Worm (Caenorhabditis elegans) whole organism, mixed stage, embryonic: ENCODE results near the gene Y48E1C.4.

Experiments
- M03D4.4 ChIP-seq: sonication (generic microtip); optimal IDR thresholded peaks from 2 replicates; lab custom pipeline; 2017; ENCODE audit warnings: mild to moderate bottlenecking, missing genetic modification characterization, missing compliant biosample characterization
- bed-3 ChIP-seq: fragments of 200-800 bp; sonication (Bioruptor generic); optimal IDR thresholded peaks from 3 replicates; lab custom pipeline; 2018; ENCODE audit warnings: mild to moderate bottlenecking, missing genetic modification characterization, moderate library complexity, missing compliant biosample characterization
- blmp-1 ChIP-seq: fragments of 150-350 bp; optimal IDR thresholded peaks from 2 replicates; lab custom pipeline; 2014; ENCODE audit warnings: missing biosample characterization, missing genetic modification characterization
- ceh-39 ChIP-seq: fragments of 150-350 bp; optimal IDR thresholded peaks from 2 replicates; lab custom pipeline; 2014; ENCODE audit warnings: missing biosample characterization, missing genetic modification characterization
- ceh-43 ChIP-seq: fragments of 200-800 bp; sonication (Bioruptor generic); optimal IDR thresholded peaks from 2 replicates; lab custom pipeline; 2018; ENCODE audit warnings: mild to moderate bottlenecking, missing genetic modification characterization, moderate library complexity, missing compliant biosample characterization
- cnd-1 ChIP-seq: fragments of 200-800 bp; sonication (Bioruptor generic); optimal IDR thresholded peaks from 2 replicates; lab custom pipeline; 2018; ENCODE audit warnings: mild to moderate bottlenecking, missing genetic modification characterization, missing compliant biosample characterization
- drap-1 ChIP-seq: fragments of 200-800 bp; sonication (Bioruptor generic); optimal IDR thresholded peaks from 3 replicates; lab custom pipeline; 2018; ENCODE audit warnings: mild to moderate bottlenecking, missing genetic modification characterization, missing compliant biosample characterization
- elt-1 ChIP-seq: sonication (generic microtip); optimal IDR thresholded peaks from 2 replicates; lab custom pipeline; 2017; ENCODE audit warnings: missing genetic modification characterization, mild to moderate bottlenecking, missing compliant biosample characterization, antibody characterized with exemption, moderate library complexity, borderline replicate concordance; ENCODE audit not compliant: insufficient read depth
- flh-1 ChIP-seq: fragments of 200-800 bp; sonication (Bioruptor generic); optimal IDR thresholded peaks from 2 replicates; lab custom pipeline; 2018; ENCODE audit warnings: mild to moderate bottlenecking, missing genetic modification characterization, moderate library complexity, missing compliant biosample characterization
- ham-2 ChIP-seq: fragments of 200-800 bp; sonication (Bioruptor generic); optimal IDR thresholded peaks from 2 replicates; lab custom pipeline; 2018; ENCODE audit warnings: mild to moderate bottlenecking, missing genetic modification characterization, missing compliant biosample characterization
- hlh-1 ChIP-seq: fragments of 150-350 bp; optimal IDR thresholded peaks from 2 replicates; lab custom pipeline; 2014; ENCODE audit warnings: missing biosample characterization, missing genetic modification reagents, missing genetic modification characterization
- lin-13 ChIP-seq: fragments of 150-350 bp; optimal IDR thresholded peaks from 2 replicates; lab custom pipeline; 2014; ENCODE audit warnings: missing biosample characterization, missing genetic modification characterization
- lin-32 ChIP-seq: fragments of 200-800 bp; sonication (Bioruptor generic); optimal IDR thresholded peaks from 2 replicates; lab custom pipeline; 2018; ENCODE audit warnings: mild to moderate bottlenecking, missing genetic modification characterization, missing compliant biosample characterization
- lsy-2 ChIP-seq: fragments of 150-350 bp; optimal IDR thresholded peaks from 2 replicates; lab custom pipeline; 2014; ENCODE audit warnings: missing biosample characterization, missing genetic modification characterization
- mab-5 ChIP-seq: fragments of 150-350 bp; optimal IDR thresholded peaks from 2 replicates; lab custom pipeline; 2014; ENCODE audit warnings: missing biosample characterization, missing genetic modification characterization
- mep-1 ChIP-seq: fragments of 150-350 bp; optimal IDR thresholded peaks from 2 replicates; lab custom pipeline; 2017; ENCODE audit warnings: missing biosample characterization, missing genetic modification reagents, missing genetic modification characterization, inconsistent platforms
- mls-2 ChIP-seq: sonication (generic microtip); optimal IDR thresholded peaks from 2 replicates; lab custom pipeline; 2016; ENCODE audit warnings: mild to moderate bottlenecking, missing genetic modification characterization, moderate library complexity, missing compliant biosample characterization
- nhr-12 ChIP-seq: fragments of 150-350 bp; optimal IDR thresholded peaks from 2 replicates; lab custom pipeline; 2014; ENCODE audit warnings: missing biosample characterization, missing genetic modification characterization
- nhr-28 ChIP-seq: fragments of 150-350 bp; optimal IDR thresholded peaks from 2 replicates; lab custom pipeline; 2014; ENCODE audit warnings: missing biosample characterization, missing genetic modification characterization
- nhr-76 ChIP-seq: sonication (generic microtip); optimal IDR thresholded peaks from 2 replicates; lab custom pipeline; 2017; ENCODE audit warnings: missing biosample characterization, missing genetic modification characterization
- sem-2 ChIP-seq: fragments of 200-800 bp; sonication (Bioruptor generic); optimal IDR thresholded peaks from 2 replicates; lab custom pipeline; 2018; ENCODE audit warnings: mild to moderate bottlenecking, missing genetic modification characterization, missing compliant biosample characterization
- snpc-4 ChIP-seq: fragments of 150-350 bp; optimal IDR thresholded peaks from 2 replicates; lab custom pipeline; 2014; ENCODE audit warnings: missing biosample characterization, missing genetic modification characterization
- sptf-1 ChIP-seq: sonication (generic microtip); optimal IDR thresholded peaks from 2 replicates; lab custom pipeline; 2017; ENCODE audit warnings: mild to moderate bottlenecking, missing genetic modification characterization, moderate library complexity, missing compliant biosample characterization
- tbx-8 ChIP-seq: fragments of 200-800 bp; sonication (Bioruptor generic); optimal IDR thresholded peaks from 2 replicates; lab custom pipeline; 2018; ENCODE audit warnings: mild to moderate bottlenecking, missing genetic modification characterization, moderate library complexity, missing compliant biosample characterization
- unc-120 ChIP-seq: sonication (generic microtip); optimal IDR thresholded peaks from 2 replicates; lab custom pipeline; 2017; ENCODE audit warnings: missing genetic modification characterization, missing compliant biosample characterization; ENCODE audit not compliant: poor library complexity, severe bottlenecking
- unc-39 ChIP-seq: fragments of 150-350 bp; optimal IDR thresholded peaks from 2 replicates; lab custom pipeline; 2014; ENCODE audit warnings: missing biosample characterization, missing genetic modification characterization
- unc-62 ChIP-seq: fragments of 150-350 bp; optimal IDR thresholded peaks from 2 replicates; lab custom pipeline; 2014; ENCODE audit warnings: missing biosample characterization, missing genetic modification reagents, missing genetic modification characterization
- zip-8 ChIP-seq: fragments of 150-350 bp; optimal IDR thresholded peaks from 2 replicates; lab custom pipeline; 2014; ENCODE audit warnings: missing biosample characterization, missing genetic modification characterization
- ztf-11 ChIP-seq: fragments of 150-350 bp; optimal IDR thresholded peaks from 2 replicates; lab custom pipeline; 2014; ENCODE audit warnings: missing biosample characterization, missing genetic modification characterization

Gene Y48E1C.4

DNA sequence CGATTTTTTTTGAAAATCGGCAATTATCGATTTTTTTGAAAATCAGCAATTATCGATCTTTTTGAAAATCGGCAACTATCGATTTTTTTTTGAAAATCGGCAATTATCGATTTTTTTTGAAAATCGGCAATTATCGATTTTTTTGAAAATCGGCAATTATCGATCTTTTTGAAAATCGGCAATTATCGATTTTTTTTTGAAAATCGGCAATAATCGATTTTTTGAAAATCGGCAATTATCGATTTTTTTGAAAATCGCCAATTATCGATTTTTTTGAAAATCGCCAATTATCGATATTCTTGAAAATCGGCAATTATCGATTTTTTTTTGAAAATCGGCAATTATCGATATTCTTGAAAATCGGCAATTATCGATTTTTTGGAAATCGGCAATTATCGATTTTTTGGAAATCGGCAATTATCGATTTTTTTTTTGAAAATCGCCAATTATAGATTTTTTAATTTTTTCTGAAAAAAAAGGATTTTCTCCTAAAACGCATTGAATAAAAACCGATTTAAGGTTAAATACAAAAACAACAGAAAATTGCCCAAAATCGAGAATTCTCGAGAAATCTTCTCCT is 19.1 kb downstream of the Y48E1C.4 start:
- TF ChIP-seq mab-5 (tag; lab: Kevin White, UChicago) (no peak), mep-1 (no peak), lsy-2 (tag; lab: Kevin White, UChicago) (no peak), lin-13 (no peak), unc-120 (tag; lab: Kevin White, UChicago) (no peak), ceh-43 (GFP tag; lab: Kevin White, UChicago) (peak; percentile 86), drap-1 (GFP tag; lab: Kevin White, UChicago) (no peak), sem-2 (GFP tag; lab: Kevin White, UChicago) (no peak), ham-2 (GFP tag; lab: Kevin White, UChicago) (no peak)

DNA sequence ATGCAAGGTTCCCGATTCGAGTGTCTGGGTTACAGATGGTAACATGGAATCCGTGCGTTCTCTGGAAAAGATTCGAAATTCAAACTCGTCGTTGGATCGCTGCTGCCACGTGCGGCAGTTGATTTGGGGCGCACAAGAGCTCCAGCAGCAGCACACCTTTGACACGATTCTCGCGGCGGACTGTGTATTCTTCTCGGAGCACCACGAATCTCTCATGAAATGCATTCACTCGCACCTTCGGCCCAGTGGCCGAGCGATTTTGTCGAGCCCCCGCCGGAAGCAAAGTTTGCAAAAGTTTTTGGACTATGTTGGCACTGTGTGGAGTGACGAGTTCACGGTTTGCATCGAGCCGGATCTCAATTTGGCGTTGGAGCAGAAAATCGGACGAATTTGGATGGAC is 20.1 kb downstream of the Y48E1C.4 start:
- no peak for TF ChIP-seq snpc-4
- TF ChIP-seq blmp-1 (tag; lab: Kevin White, UChicago), result no peak
- no peak for TF ChIP-seq nhr-12 (tag; lab: Kevin White, UChicago)
- no peak for TF ChIP-seq hlh-1 (tag; lab: Kevin White, UChicago)
- TF ChIP-seq nhr-76, result no peak
- TF ChIP-seq lsy-2 (tag; lab: Kevin White, UChicago), result no peak
- no peak for TF ChIP-seq mls-2 (tag; lab: Kevin White, UChicago)
- TF ChIP-seq lin-13, result no peak

DNA sequence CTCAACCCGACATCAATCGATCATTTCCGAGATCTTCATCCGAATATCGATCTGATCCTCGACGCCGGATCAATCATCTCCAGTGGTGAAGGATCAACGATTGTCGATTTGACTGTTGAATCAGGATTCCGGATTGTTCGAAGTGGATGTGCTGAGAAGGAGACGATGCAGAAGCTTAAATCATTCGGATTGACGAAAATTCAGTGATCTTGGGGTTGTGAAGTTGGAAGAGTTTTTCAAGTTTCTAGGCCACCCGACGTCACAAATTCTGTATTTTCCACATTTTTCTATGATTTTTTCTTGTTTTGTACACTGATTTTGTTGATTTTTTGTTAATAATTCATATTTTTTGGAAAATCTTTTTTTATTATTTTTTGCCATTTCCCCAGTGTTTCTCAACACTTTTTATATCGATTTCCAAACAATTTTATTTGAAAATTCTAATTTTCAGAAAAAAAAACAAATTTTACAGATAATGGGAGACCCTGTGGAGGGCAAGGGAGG is 22.0 kb downstream of the Y48E1C.4 start, which contains the start of gene Y48E1C.1:
Gene Y48E1C.1 (plus strand): TSS at position 454 of the 504 bp plus-strand sequence.
- TF ChIP-seq drap-1 (GFP tag; lab: Kevin White, UChicago) (no peak), unc-120 (tag; lab: Kevin White, UChicago) (no peak), ham-2 (GFP tag; lab: Kevin White, UChicago) (no peak), lsy-2 (tag; lab: Kevin White, UChicago) (no peak), lin-13 (no peak), bed-3 (GFP tag; lab: Kevin White, UChicago) (no peak), nhr-76 (no peak), nhr-28 (no peak), ztf-11 (tag; lab: Kevin White, UChicago) (no peak), lin-32 (GFP tag; lab: Kevin White, UChicago) (no peak), mab-5 (tag; lab: Kevin White, UChicago) (no peak), tbx-8 (GFP tag; lab: Kevin White, UChicago) (no peak), hlh-1 (tag; lab: Kevin White, UChicago) (no peak), blmp-1 (tag; lab: Kevin White, UChicago) (no peak), flh-1 (GFP tag; lab: Kevin White, UChicago) (no peak), zip-8 (no peak), nhr-12 (tag; lab: Kevin White, UChicago) (no peak)

DNA sequence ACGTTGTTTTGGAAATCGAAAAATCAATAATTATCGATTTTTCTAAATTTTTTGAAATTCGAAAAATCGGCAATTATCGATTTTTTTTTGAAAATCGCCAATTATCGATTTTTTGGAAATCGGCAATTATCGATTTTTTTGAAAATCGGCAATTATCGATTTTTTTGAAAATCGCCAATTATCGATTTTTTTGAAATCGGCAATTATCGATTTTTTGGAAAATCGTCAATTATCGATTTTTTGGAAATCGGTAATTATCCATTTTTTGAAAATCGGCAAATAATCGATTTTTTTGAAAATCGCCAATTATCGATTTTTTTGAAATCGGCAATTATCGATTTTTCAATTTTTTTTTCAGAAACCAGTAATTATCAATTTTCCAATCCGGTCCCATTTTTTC is 22.5 kb downstream of the Y48E1C.4 start:
- TF ChIP-seq lin-32 (GFP tag; lab: Kevin White, UChicago), result no peak
- peak; percentile 90 for TF ChIP-seq ceh-43 (GFP tag; lab: Kevin White, UChicago)
- TF ChIP-seq ceh-39 (tag; lab: Kevin White, UChicago), result peak; percentile 14

DNA sequence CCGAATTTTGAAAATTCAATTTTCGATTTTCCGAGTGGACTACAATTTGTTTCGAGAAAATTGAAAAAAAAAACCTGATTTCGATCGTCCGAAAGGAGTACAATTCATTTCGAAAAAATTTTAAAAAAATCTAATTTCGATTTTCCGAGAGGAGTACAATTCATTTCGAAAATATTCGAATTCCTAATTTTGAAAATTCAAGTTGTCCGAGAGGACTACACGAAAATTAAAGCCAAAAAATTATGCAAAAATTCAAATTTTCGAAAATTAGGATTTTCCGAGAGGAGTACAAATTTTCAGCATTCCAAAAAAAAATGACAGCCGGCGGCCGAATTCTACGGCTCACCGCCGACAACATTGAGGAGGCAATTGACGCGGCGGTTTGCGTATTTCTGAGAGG is 24.3 kb downstream of the Y48E1C.4 start, which contains the start of gene Y48C3A.18:
Gene Y48C3A.18 (plus strand): TSS at position 301 of the 400 bp plus-strand sequence.
- TF ChIP-seq sptf-1 (tag; lab: Kevin White, UChicago) (no peak), ceh-43 (GFP tag; lab: Kevin White, UChicago) (no peak), unc-39 (no peak), ham-2 (GFP tag; lab: Kevin White, UChicago) (no peak), cnd-1 (tag; lab: Kevin White, UChicago) (no peak), elt-1 (tag; lab: Kevin White, UChicago) (no peak), mab-5 (tag; lab: Kevin White, UChicago) (no peak), bed-3 (GFP tag; lab: Kevin White, UChicago) (no peak), tbx-8 (GFP tag; lab: Kevin White, UChicago) (no peak), M03D4.4 (tag; lab: Kevin White, UChicago) (no peak), zip-8 (no peak), ztf-11 (tag; lab: Kevin White, UChicago) (no peak), nhr-28 (no peak), drap-1 (GFP tag; lab: Kevin White, UChicago) (no peak), flh-1 (GFP tag; lab: Kevin White, UChicago) (no peak), unc-120 (tag; lab: Kevin White, UChicago) (no peak), unc-62 (GFP tag; lab: Kevin White, UChicago) (no peak)
